Worm (Caenorhabditis elegans): ENCODE results near the gene F59B2.14.

- no peak for TF ChIP-seq lin-15B (tag; optimal IDR thresholded peaks at IDR 0.05)
- TF ChIP-seq nhr-11 (tag; optimal IDR thresholded peaks at IDR 0.05): no peak
- TF ChIP-seq aha-1 (tag; optimal IDR thresholded peaks at IDR 0.05): no peak
- TF ChIP-seq mep-1 (tag; optimal IDR thresholded peaks at IDR 0.05): no peak
- no peak for TF ChIP-seq lin-39 (tag; optimal IDR thresholded peaks at IDR 0.05)
Observed at ce11 chrIII:9017181-9017651, 5.2 kb downstream of the F59B2.14 start, which contains the start of gene F59B2.12.
